Worm (Caenorhabditis elegans): ENCODE data around the gene ndua-1.

ndua-1 gene

ce11 chrV:20815842-20816241 is 35.9 kb downstream of the ndua-1 start, which contains the start of gene sshk-1:
sshk-1 (plus strand) TSS chrV:20816142.
- TF ChIP-seq ceh-83 (GFP tag; optimal IDR thresholded peaks at IDR 0.05) (no peak), ceh-43 (GFP tag; optimal IDR thresholded peaks at IDR 0.05) (no peak), sem-2 (GFP tag; optimal IDR thresholded peaks at IDR 0.05) (no peak), flh-1 (GFP tag; optimal IDR thresholded peaks at IDR 0.05) (no peak), M03D4.4 (tag; optimal IDR thresholded peaks at IDR 0.05) (no peak), sptf-1 (tag; optimal IDR thresholded peaks at IDR 0.05) (no peak), unc-120 (tag; optimal IDR thresholded peaks at IDR 0.05; ENCODE audit: poor library complexity, severe bottlenecking) (no peak), tbx-8 (GFP tag; optimal IDR thresholded peaks at IDR 0.05) (no peak), blmp-1 (tag; optimal IDR thresholded peaks at IDR 0.05) (no peak), cnd-1 (tag; optimal IDR thresholded peaks at IDR 0.05) (no peak), lin-32 (GFP tag; optimal IDR thresholded peaks at IDR 0.05) (no peak), ztf-11 (tag; optimal IDR thresholded peaks at IDR 0.05) (no peak), pha-4 (tag; optimal IDR thresholded peaks at IDR 0.05) (no peak)

DNA sequence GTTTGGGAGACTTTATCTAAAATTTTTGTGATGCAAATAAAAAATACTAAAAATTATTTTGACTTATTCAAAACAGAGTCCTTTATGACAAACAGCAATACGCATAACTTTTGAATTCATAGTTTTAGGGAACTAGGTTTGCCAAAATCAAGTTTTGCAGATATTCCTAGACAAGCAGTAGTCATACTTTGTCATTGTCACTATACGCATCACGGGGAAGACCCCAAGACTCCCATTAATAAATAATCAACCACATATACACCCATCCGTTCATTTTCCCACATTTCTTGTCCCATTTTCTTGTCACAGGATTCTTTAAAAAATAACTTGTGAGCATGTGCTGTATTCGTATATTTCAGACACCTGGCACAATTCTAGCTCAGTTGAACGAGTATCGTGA is 37.3 kb downstream of the ndua-1 start, which contains the start of gene Y44A6D.7:
Gene Y44A6D.7, plus strand, starts transcription at position 301 of the 400 bp plus-strand sequence.
- no peak for TF ChIP-seq unc-62 (GFP tag; optimal IDR thresholded peaks at IDR 0.05)
- no peak for TF ChIP-seq nhr-2 (tag; optimal IDR thresholded peaks at IDR 0.05)
- TF ChIP-seq elt-1 (tag; optimal IDR thresholded peaks at IDR 0.05; ENCODE audit: borderline replicate concordance, insufficient read depth): no peak
- no peak for TF ChIP-seq lin-13 (tag; optimal IDR thresholded peaks at IDR 0.05)
- TF ChIP-seq nhr-237 (tag; optimal IDR thresholded peaks at IDR 0.05): no peak
- TF ChIP-seq ceh-39 (tag; optimal IDR thresholded peaks at IDR 0.05): no peak

DNA sequence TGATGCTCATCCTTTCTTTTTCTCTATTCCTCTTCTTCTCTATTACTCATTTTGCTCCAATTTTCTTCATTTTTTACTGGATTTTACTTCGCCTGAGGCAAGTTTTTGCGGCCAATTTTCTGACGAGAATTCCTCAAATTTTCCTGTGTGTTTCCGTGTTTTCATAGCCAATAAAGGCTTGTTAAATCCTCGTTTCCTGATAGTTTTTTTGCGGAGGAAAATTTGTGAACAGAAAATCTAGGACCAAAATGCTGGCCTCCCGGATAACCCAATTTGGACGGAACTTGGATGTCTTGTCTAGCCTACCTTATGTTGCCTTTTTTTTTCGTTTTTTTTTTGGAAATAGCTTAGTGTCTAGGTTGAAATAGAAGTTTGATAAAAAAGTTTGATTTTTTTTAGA is 38.1 kb downstream of the ndua-1 start:
- TF ChIP-seq mep-1 (tag; optimal IDR thresholded peaks at IDR 0.05): no peak
- TF ChIP-seq blmp-1 (tag; optimal IDR thresholded peaks at IDR 0.05): no peak
- no peak for TF ChIP-seq mls-2 (tag; optimal IDR thresholded peaks at IDR 0.05)
- TF ChIP-seq nhr-76 (tag; optimal IDR thresholded peaks at IDR 0.05): no peak
- no peak for TF ChIP-seq ceh-83 (GFP tag; optimal IDR thresholded peaks at IDR 0.05)
- no peak for TF ChIP-seq snpc-4 (tag; optimal IDR thresholded peaks at IDR 0.05)
- TF ChIP-seq zip-8 (tag; optimal IDR thresholded peaks at IDR 0.05): no peak
- no peak for TF ChIP-seq ztf-11 (tag; optimal IDR thresholded peaks at IDR 0.05)
- no peak for TF ChIP-seq nhr-28 (tag; optimal IDR thresholded peaks at IDR 0.05)
- TF ChIP-seq ceh-43 (GFP tag; optimal IDR thresholded peaks at IDR 0.05): no peak
- TF ChIP-seq ham-2 (GFP tag; optimal IDR thresholded peaks at IDR 0.05): no peak
- no peak for TF ChIP-seq mab-5 (tag; optimal IDR thresholded peaks at IDR 0.05)
- TF ChIP-seq elt-3 (tag; optimal IDR thresholded peaks at IDR 0.05): no peak
- no peak for TF ChIP-seq M03D4.4 (tag; optimal IDR thresholded peaks at IDR 0.05)
- TF ChIP-seq sptf-1 (tag; optimal IDR thresholded peaks at IDR 0.05): no peak
- no peak for TF ChIP-seq unc-39 (tag; optimal IDR thresholded peaks at IDR 0.05)
- TF ChIP-seq ceh-39 (tag; optimal IDR thresholded peaks at IDR 0.05): no peak
- TF ChIP-seq pha-4 (tag; optimal IDR thresholded peaks at IDR 0.05): no peak
- no peak for TF ChIP-seq flh-1 (GFP tag; optimal IDR thresholded peaks at IDR 0.05)

DNA sequence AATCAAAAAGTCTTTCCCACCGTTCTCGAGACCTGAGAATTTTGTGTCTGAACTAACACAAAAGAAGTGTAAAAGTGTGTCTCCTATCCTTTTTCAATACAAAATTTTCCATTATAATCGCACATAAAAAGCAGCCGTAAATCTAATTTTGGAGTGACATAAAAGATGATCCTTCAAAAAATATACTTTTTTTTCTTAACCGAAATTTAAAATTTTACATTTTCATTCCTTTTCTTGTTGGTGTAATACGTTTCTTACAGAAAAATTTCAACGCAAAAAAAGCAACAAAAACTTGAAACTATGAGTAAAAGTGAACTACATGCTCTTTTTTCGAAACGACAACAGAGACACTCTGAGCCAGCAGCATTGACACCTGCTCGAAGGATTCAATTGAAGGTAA is 44.7 kb downstream of the ndua-1 start, which contains the start of gene Y44A6D.6:
Gene Y44A6D.6, plus strand, starts transcription at position 301 of the 400 bp plus-strand sequence.
- TF ChIP-seq mls-2 (tag; optimal IDR thresholded peaks at IDR 0.05) (no peak), nhr-237 (tag; optimal IDR thresholded peaks at IDR 0.05) (no peak), lin-32 (GFP tag; optimal IDR thresholded peaks at IDR 0.05) (no peak), bed-3 (GFP tag; optimal IDR thresholded peaks at IDR 0.05) (no peak), hlh-1 (tag; optimal IDR thresholded peaks at IDR 0.05) (no peak), nhr-76 (tag; optimal IDR thresholded peaks at IDR 0.05) (no peak), unc-39 (tag; optimal IDR thresholded peaks at IDR 0.05) (no peak), lsy-2 (tag; optimal IDR thresholded peaks at IDR 0.05) (no peak), ham-2 (GFP tag; optimal IDR thresholded peaks at IDR 0.05) (no peak), nhr-12 (tag; optimal IDR thresholded peaks at IDR 0.05) (no peak), nhr-28 (tag; optimal IDR thresholded peaks at IDR 0.05) (no peak), flh-1 (GFP tag; optimal IDR thresholded peaks at IDR 0.05) (no peak), elt-3 (tag; optimal IDR thresholded peaks at IDR 0.05) (no peak), unc-62 (GFP tag; optimal IDR thresholded peaks at IDR 0.05) (no peak), cnd-1 (tag; optimal IDR thresholded peaks at IDR 0.05) (no peak), blmp-1 (tag; optimal IDR thresholded peaks at IDR 0.05) (no peak), mep-1 (tag; optimal IDR thresholded peaks at IDR 0.05) (no peak), sem-2 (GFP tag; optimal IDR thresholded peaks at IDR 0.05) (no peak), ceh-43 (GFP tag; optimal IDR thresholded peaks at IDR 0.05) (no peak), lin-13 (tag; optimal IDR thresholded peaks at IDR 0.05) (no peak)

All from whole organism, mixed stage, embryonic.